Worm (Caenorhabditis elegans) whole organism, young adult: ENCODE results near the gene Y39E4B.6.

Source experiments
- B0336.3 ChIP-seq: fragments of 200-800 bp; sonication (Bioruptor generic); IDR thresholded peaks from 2 replicates; pipeline ENCODE4 v1.3.6; 2022; ENCODE audit warnings: missing genetic modification characterization, missing compliant biosample characterization
- Y67H2A.10 ChIP-seq: fragments of 200-800 bp; sonication (Bioruptor generic); conservative IDR thresholded peaks from 2 replicates; pipeline ENCODE4 v1.3.6; 2022; ENCODE audit warnings: missing genetic modification reagents, missing genetic modification characterization, missing compliant biosample characterization
- ccch-3 ChIP-seq: fragments of 200-800 bp; sonication (Bioruptor generic); optimal IDR thresholded peaks from 2 replicates; lab custom pipeline; 2018; ENCODE audit warnings: mild to moderate bottlenecking, missing genetic modification characterization, missing compliant biosample characterization
- cebp-1 ChIP-seq, 2 experiments: fragments of 200-800 bp in 1 of 2; sonication (Bioruptor generic) in 1 of 2; sonication (generic microtip) in 1 of 2; IDR thresholded peaks in 1 of 2; optimal IDR thresholded peaks in 1 of 2; 2 replicates each; pipeline versions ENCODE4 v1.3.6 to Lab custom; 2017 to 2022; ENCODE audit warnings: missing compliant biosample characterization in 2 of 2, missing genetic modification characterization in 2 of 2, mild to moderate bottlenecking in 1 of 2, missing genetic modification reagents in 1 of 2, moderate library complexity in 1 of 2
- ceh-91 ChIP-seq: fragments of 200-800 bp; sonication (Bioruptor generic); IDR thresholded peaks from 2 replicates; pipeline ENCODE4 v1.3.6; 2022; ENCODE audit warnings: missing genetic modification reagents, missing genetic modification characterization, missing compliant biosample characterization
- egl-44 ChIP-seq: fragments of 200-800 bp; sonication (Bioruptor generic); IDR thresholded peaks from 2 replicates; pipeline ENCODE4 v1.3.6; 2022; ENCODE audit warnings: missing genetic modification reagents, missing genetic modification characterization, missing compliant biosample characterization
- egrh-3 ChIP-seq: fragments of 200-800 bp; sonication (Bioruptor generic); IDR thresholded peaks from 2 replicates; pipeline ENCODE4 v1.3.6; 2022; ENCODE audit warnings: missing genetic modification reagents, missing genetic modification characterization, missing compliant biosample characterization
- fkh-3 ChIP-seq: sonication (generic microtip); optimal IDR thresholded peaks from 2 replicates; lab custom pipeline; 2016; ENCODE audit warnings: mild to moderate bottlenecking, missing genetic modification characterization, missing compliant biosample characterization
- hlh-26 ChIP-seq: fragments of 200-800 bp; sonication (Bioruptor generic); conservative IDR thresholded peaks from 2 replicates; pipeline ENCODE4 v1.3.6; 2022; ENCODE audit warnings: missing genetic modification reagents, missing genetic modification characterization, missing compliant biosample characterization
- hmg-20 ChIP-seq: fragments of 200-800 bp; sonication (Bioruptor generic); IDR thresholded peaks from 2 replicates; pipeline ENCODE4 v1.3.6; 2022; ENCODE audit warnings: missing genetic modification reagents, missing genetic modification characterization, missing compliant biosample characterization
- hrde-1 ChIP-seq: sonication (generic microtip); optimal IDR thresholded peaks from 2 replicates; lab custom pipeline; 2016; ENCODE audit warnings: missing genetic modification characterization, mild to moderate bottlenecking, missing compliant biosample characterization, moderate library complexity, missing genotype, missing genetic modification reagents, borderline replicate concordance
- let-607 ChIP-seq, 2 experiments: fragments of 200-800 bp in 1 of 2; sonication (Bioruptor generic) in 1 of 2; sonication (generic microtip) in 1 of 2; optimal IDR thresholded peaks; 2 replicates each; lab custom pipeline; 2016 to 2018; ENCODE audit warnings: mild to moderate bottlenecking in 2 of 2, missing compliant biosample characterization in 2 of 2, missing genetic modification characterization in 2 of 2, moderate library complexity in 2 of 2, missing genotype in 1 of 2
- lin-26 ChIP-seq: fragments of 200-800 bp; sonication (Bioruptor generic); IDR thresholded peaks from 2 replicates; pipeline ENCODE4 v1.3.6; 2022; ENCODE audit warnings: missing genetic modification reagents, missing genetic modification characterization, missing compliant biosample characterization
- lin-35 ChIP-seq, 3 experiments: fragments of 150-350 bp in 2 of 3; sonication (generic microtip) in 1 of 3; optimal IDR thresholded peaks; 2 replicates each; lab custom pipeline; 2014 to 2018; ENCODE audit warnings: missing biosample characterization in 3 of 3, missing genetic modification characterization in 3 of 3, missing genetic modification reagents in 3 of 3
- lir-1 ChIP-seq: fragments of 200-800 bp; sonication (Bioruptor generic); conservative IDR thresholded peaks from 2 replicates; pipeline ENCODE4 v1.3.6; 2022; ENCODE audit warnings: missing genetic modification reagents, missing genetic modification characterization, missing compliant biosample characterization
- madf-3 ChIP-seq: fragments of 200-800 bp; sonication (Bioruptor generic); IDR thresholded peaks from 2 replicates; pipeline ENCODE4 v1.3.6; 2022; ENCODE audit warnings: missing genetic modification reagents, missing genetic modification characterization, missing compliant biosample characterization
- madf-8 ChIP-seq: fragments of 200-800 bp; sonication (Bioruptor generic); conservative IDR thresholded peaks from 2 replicates; pipeline ENCODE4 v1.3.6; 2022; ENCODE audit warnings: missing genetic modification reagents, missing genetic modification characterization, missing compliant biosample characterization
- nfya-2 ChIP-seq: fragments of 200-800 bp; sonication (Bioruptor generic); IDR thresholded peaks from 2 replicates; pipeline ENCODE4 v1.3.6; 2022; ENCODE audit warnings: missing genetic modification reagents, missing genetic modification characterization, missing compliant biosample characterization
- sdz-38 ChIP-seq: sonication (generic microtip); optimal IDR thresholded peaks from 2 replicates; lab custom pipeline; 2016; ENCODE audit warnings: missing genotype, missing genetic modification characterization, missing compliant biosample characterization
- sea-2 ChIP-seq: fragments of 200-800 bp; sonication (Bioruptor generic); IDR thresholded peaks from 2 replicates; pipeline ENCODE4 v1.3.6; 2022; ENCODE audit warnings: missing genetic modification characterization, missing compliant biosample characterization
- snpc-4 ChIP-seq, 5 experiments: fragments of 150-350 bp in 1 of 5; sonication (generic microtip) in 4 of 5; optimal IDR thresholded peaks; 2 replicates each; lab custom pipeline; 2014 to 2018; ENCODE audit warnings: missing genetic modification characterization in 5 of 5, missing biosample characterization in 3 of 5, antibody characterized with exemption in 2 of 5, mild to moderate bottlenecking in 2 of 5, missing compliant biosample characterization in 2 of 5, missing genotype in 2 of 5, moderate library complexity in 2 of 5, missing genetic modification reagents in 1 of 5
- somi-1 ChIP-seq: fragments of 200-800 bp; sonication (Bioruptor generic); optimal IDR thresholded peaks from 2 replicates; lab custom pipeline; 2018; ENCODE audit warnings: mild to moderate bottlenecking, missing genetic modification characterization, missing compliant biosample characterization
- tlf-1 ChIP-seq: fragments of 200-800 bp; sonication (Bioruptor generic); optimal IDR thresholded peaks from 2 replicates; lab custom pipeline; 2018; ENCODE audit warnings: mild to moderate bottlenecking, missing genetic modification characterization, missing compliant biosample characterization
- xnd-1 ChIP-seq: sonication (generic microtip); optimal IDR thresholded peaks from 2 replicates; lab custom pipeline; 2016; ENCODE audit warnings: missing genotype, missing genetic modification reagents, missing genetic modification characterization, missing compliant biosample characterization
- zfh-2 ChIP-seq: fragments of 200-800 bp; sonication (Bioruptor generic); conservative IDR thresholded peaks from 2 replicates; pipeline ENCODE4 v1.3.6; 2022; ENCODE audit warnings: missing genetic modification reagents, missing genetic modification characterization, missing compliant biosample characterization
- ztf-3 ChIP-seq: fragments of 200-800 bp; sonication (Bioruptor generic); optimal IDR thresholded peaks from 2 replicates; lab custom pipeline; 2018; ENCODE audit warnings: mild to moderate bottlenecking, missing genetic modification characterization, missing compliant biosample characterization

Y39E4B.6 gene

DNA sequence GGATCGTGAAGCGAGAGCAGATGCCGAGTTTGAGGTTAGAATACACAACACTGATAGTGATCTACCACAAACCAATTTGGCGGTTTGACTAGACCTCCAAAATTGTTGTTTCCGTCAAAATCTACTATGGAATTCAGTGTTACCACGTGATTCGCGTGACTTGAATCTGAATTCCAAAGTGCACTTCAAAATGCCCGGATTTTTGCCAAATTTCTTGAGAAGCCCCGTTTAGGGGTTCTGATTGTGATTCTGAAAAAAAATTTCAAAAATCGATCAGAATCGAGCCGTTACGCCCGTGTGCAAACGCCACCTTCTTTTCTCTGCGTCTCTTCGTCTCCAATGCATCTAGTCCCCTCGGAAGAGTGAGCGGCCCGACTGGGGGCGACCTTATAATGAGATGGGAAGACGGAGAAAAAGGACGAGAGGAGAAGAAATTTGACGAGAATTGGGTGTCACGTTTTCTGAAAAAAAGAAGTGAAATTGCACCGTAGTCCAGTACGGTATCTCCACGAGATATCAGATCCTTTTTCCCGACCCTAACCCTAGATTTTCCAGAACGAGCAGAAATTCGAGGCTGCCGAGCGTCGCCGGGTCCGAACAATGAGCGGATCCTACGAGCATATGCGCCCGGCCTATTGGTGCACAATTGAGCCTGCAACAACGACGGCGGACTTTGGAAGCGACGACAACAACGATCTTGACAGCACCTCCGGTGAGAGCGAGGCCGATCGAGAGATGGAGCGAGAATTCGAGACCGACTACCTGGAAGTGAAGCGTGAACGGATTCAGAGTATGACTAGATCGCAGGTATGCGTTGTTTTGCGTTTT, 1.1 kb downstream of the Y39E4B.6 start (continued):
- 0 out of 2 replicates have a peak, but pooled peaks have one; percentile 13 for TF ChIP-seq lir-1 (GFP tag; lab: Robert Waterston, UW)
- peak; percentile 79 for TF ChIP-seq zfh-2 (GFP tag; lab: Robert Waterston, UW)

DNA sequence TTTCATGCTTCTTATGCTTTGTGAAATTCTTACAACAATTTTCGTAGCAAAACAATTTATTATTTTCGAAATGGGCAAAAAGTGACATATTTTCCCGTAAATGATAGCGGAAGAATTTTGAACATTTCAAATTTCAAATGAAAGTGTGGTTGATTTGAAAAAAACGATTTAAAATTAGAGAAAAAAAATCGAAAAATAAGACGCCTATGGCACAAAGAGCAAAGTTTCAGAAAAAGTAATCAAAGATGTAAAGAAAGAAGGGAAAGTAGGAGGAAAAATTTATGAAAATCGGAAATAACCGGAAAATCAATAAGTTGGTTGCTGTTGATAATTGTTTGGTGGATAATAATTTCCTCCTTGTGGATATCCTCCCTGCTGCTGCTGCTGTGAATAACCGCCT, 16.9 kb downstream of the Y39E4B.6 start:
- TF ChIP-seq fkh-3 (tag; lab: Kevin White, UChicago) (no peak), snpc-4 (GFP tag; optimal IDR thresholded peaks at IDR 0.05; lab: Kevin White, UChicago) (no peak), snpc-4 (tag; optimal IDR thresholded peaks at IDR 0.05; lab: Kevin White, UChicago) (no peak), xnd-1 (tag; lab: Kevin White, UChicago) (no peak), nfya-2 (GFP tag; lab: Robert Waterston, UW) (no peak), lin-35 (GFP tag; optimal IDR thresholded peaks at IDR 0.05; lab: Kevin White, UChicago) (no peak), ccch-3 (GFP tag; lab: Kevin White, UChicago) (no peak), let-607 (tag; optimal IDR thresholded peaks at IDR 0.05; lab: Kevin White, UChicago) (no peak), somi-1 (GFP tag; lab: Kevin White, UChicago) (no peak), sea-2 (GFP tag; lab: Robert Waterston, UW) (no peak)

DNA sequence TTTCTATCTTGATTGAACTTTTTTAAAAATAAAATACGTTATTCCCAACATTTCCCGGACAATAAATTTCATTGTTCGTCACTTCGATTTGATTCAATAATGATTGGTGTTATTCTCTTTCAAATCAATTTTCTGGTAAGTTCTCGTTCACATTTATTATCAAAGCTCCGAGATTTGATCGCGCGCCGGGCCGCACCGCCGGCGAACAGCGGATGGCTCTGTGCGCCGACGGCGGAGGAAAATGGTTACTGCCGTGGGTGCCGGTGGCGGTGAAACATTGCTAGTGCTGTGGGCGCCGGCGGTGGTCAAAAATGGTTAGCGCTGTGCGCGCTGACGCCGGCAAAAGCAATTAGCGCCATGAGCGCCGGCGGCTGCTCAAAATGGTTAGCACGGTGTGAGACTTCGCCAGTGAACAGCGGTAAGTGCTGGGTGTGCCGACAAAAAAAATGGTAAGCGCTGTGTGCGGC, 20.5 kb downstream of the Y39E4B.6 start, which contains the start of gene Y39E4B.13:
Gene Y39E4B.13, plus strand, starts transcription at position 51 of the 467 bp plus-strand sequence.
- peak; percentile 74; the same call in 1 of the 2 replicates for TF ChIP-seq egrh-3
- TF ChIP-seq B0336.3 = no peak
- TF ChIP-seq madf-8 (GFP tag; lab: Robert Waterston, UW) = 0 out of 2 replicates have a peak, but pooled peaks have one; percentile 11

DNA sequence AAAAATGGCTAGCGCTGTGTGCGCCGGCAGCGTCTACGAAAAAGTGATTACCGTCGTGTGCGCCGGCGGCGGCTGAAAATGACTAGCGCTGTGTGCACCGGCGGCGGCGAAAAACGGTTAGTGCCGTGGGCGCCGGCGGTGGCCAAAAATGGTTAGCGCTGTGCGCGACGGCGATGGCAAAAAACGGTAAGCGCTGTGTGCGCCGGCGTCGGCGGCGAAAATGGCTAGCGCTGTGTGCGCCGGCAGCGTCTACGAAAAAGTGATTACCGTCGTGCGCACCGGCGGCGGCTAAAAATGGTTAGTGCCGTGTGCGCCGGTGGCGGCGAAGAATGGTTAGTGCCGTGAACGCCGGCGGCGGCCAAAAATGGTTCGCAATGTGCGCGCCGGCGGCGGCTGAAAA, 21.8 kb downstream of the Y39E4B.6 start:
- TF ChIP-seq ztf-3 (GFP tag; lab: Kevin White, UChicago) (no peak), Y67H2A.10 (GFP tag; lab: Robert Waterston, UW) (no peak), egl-44 (GFP tag; lab: Robert Waterston, UW) (0 out of 2 replicates have a peak, but pooled peaks have one; percentile 9), egrh-3 (peak; percentile 59; the same call in 1 of the 2 replicates), zfh-2 (GFP tag; lab: Robert Waterston, UW) (0 out of 2 replicates have a peak, but pooled peaks have one; percentile 43), madf-3 (GFP tag; lab: Robert Waterston, UW) (0 out of 2 replicates have a peak, but pooled peaks have one; percentile 61), ceh-91 (GFP tag; lab: Robert Waterston, UW) (no peak), ccch-3 (GFP tag; lab: Kevin White, UChicago) (no peak)

DNA sequence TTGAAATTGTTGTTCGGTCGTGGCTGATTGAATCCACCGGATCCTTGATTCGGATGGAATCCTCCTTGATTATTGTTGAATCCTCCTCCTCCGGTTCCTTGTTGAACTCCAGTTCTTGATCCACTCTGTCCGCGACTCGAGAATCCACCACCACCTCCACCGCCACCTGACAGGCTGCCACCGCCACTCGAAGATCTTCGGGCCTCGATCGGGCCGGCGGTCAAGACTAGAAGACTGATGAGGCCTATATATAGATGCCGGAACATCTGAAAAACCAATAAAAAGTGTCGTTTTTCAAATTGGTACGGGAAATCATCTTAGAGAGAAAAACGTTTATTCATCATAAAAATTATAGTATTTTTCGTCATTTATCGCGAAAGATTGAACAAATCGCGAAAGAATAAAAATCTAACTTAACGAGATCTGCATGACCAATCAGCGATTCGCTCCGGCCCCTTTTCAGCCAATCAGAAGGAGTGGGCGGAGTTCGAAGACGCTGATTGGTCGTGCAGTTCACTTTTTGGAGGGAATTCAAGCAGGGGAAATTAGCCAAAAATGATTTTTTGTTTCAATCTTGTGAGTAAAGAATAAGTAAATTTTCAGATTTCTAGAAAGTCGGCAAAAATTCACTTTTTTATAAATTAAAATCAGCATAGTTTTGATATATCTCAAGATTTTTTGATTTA, 28.8 kb downstream of the Y39E4B.6 start, which contains the start of gene pqn-83:
Gene pqn-83, minus strand, starts transcription at position 272 of the 686 bp plus-strand sequence.
- TF ChIP-seq lin-26 (GFP tag; lab: Robert Waterston, UW) (0 out of 2 replicates have a peak, but pooled peaks have one; percentile 40), zfh-2 (GFP tag; lab: Robert Waterston, UW) (peak; percentile 55; the same call in 1 of the 2 replicates), sdz-38 (tag; lab: Kevin White, UChicago) (no peak)

DNA sequence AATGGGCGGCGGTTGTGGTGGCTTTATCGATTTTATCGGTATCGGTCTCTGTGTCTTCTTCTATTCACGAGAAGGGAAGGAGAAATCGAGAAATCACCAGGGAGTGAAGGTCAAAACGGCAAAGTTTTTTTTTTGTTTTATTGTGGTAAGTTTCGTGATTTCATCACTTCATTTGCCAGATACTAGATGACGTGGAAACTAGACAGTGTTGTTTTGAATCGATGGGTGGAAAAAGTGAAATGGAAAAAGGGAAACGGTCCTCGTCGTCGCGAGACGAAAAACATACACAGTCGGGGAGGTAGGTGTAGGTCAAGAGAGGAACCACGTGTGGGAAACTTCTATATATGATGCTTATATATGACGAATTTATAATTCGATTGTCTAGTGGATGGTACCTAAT, 30.5 kb downstream of the Y39E4B.6 start:
- TF ChIP-seq hrde-1 (tag; lab: Kevin White, UChicago) (no peak), cebp-1 (GFP tag; IDR thresholded peaks at IDR 0.05; lab: Robert Waterston, UW) (no peak), cebp-1 (tag; optimal IDR thresholded peaks at IDR 0.05; lab: Kevin White, UChicago) (peak; percentile 62), hlh-26 (GFP tag; lab: Robert Waterston, UW) (no peak), hmg-20 (GFP tag; lab: Robert Waterston, UW) (no peak), tlf-1 (no peak)
